Fruit fly (Drosophila melanogaster) whole organism: ENCODE data around the gene Dic1.

Experiments used
- CG8478 ChIP-seq: fragments of >200 bp; optimal IDR thresholded peaks from 2 replicates; lab custom pipeline; 2018; ENCODE audit warnings: inconsistent platforms
- Dll ChIP-seq: fragments of >200 bp; optimal IDR thresholded peaks from 2 replicates; lab custom pipeline; 2017
- EcR ChIP-seq, 2 experiments: fragments of >200 bp; optimal IDR thresholded peaks; 2 replicates each; lab custom pipeline; 2017; ENCODE audit warnings: missing biosample characterization in 2 of 2, missing genetic modification characterization in 2 of 2, missing genetic modification reagents in 2 of 2
- pan ChIP-seq: fragments of >200 bp; optimal IDR thresholded peaks from 2 replicates; lab custom pipeline; 2017
- psq ChIP-seq: fragments of >200 bp; optimal IDR thresholded peaks from 2 replicates; lab custom pipeline; 2017
- usp ChIP-seq: fragments of >200 bp; optimal IDR thresholded peaks from 2 replicates; lab custom pipeline; 2017; ENCODE audit warnings: missing biosample characterization, missing genetic modification characterization, mixed read lengths

Dic1 gene

DNA sequence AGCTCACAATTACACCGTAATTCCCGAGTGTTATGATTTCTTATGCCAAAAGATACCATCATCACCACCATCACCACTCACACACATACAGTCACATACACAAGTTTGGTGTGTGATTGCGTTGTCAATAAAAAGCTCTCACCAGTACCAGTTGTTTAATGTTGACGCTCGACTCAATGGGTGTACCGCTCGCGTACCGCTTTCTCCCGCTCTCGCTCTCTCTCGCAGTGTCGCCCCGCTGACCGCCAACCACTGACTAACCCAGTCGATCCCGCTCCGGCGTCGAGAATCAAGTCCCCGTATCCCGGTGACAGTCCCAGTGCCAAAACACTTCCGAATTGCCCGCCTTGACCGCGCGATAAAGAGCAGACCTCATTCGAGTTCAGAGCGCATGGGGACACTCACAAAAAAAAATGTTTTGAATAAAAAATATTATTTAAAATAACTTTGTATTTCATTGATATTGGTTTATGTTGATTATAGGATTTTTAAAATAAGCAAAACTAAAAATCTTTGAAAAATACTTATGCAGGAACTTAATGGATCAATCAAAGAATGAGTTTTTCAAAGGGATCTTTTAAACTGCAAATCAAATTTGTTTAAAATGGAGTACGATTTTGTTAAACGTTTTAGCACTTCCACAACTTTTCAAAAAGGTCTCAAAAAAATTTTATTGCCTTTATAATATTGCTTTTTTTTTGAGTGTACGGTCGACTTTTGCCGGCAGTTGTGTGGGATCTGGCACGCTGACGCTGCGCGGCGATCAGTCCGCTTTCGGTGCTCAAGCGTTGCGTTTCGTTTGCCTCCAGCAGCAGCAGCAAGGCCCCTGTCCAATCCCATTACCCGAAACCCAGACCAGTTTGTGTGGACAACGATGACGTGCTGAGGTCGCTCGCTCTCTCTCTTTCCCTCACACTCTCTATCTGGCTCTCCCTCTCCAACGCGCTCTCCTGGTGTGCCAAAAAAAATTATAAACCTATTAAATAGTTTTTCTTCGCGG lies at the start of gene Dic1:
Dic1 (plus strand) TSS at position 764 of the 1,000 bp plus-strand sequence.
- TF ChIP-seq EcR (GFP tag; optimal IDR thresholded peaks at IDR 0.05; lab: Kevin White, UChicago) (no peak), pan (lab: Kevin White, UChicago) (no peak), CG8478 (no peak), psq (lab: Kevin White, UChicago) (no peak), Dll (lab: Kevin White, UChicago) (peak; percentile 90), usp (GFP tag; lab: Kevin White, UChicago) (no peak)

DNA sequence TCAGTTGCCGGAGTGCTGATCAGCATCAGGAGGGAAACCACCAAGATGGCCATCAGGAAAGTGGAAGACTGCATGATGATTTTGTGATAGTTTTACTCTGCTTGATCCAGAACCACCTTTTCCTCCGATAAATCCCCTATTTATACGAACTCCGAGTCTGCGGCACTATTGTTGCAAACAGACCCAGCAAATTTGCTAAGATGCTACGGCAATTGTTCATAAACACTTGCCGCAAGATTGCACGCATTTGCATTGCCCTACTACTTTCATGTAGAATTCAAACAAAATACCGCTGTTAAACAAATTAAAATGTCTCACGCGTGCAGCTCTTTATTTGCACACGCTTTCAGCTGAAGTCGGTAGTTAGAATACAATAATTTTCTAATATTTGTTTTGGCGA lies 45.6 kb upstream of the Dic1 start, which contains the start of gene CG45080:
CG45080 (minus strand) TSS at position 101 of the 400 bp plus-strand sequence.
- no peak for TF ChIP-seq usp (GFP tag; lab: Kevin White, UChicago)
- TF ChIP-seq CG8478: no peak
- TF ChIP-seq EcR (GFP tag; optimal IDR thresholded peaks at IDR 0.05; lab: Kevin White, UChicago): no peak
- no peak for TF ChIP-seq psq (lab: Kevin White, UChicago)
- TF ChIP-seq pan (lab: Kevin White, UChicago): no peak
- no peak for TF ChIP-seq Dll (lab: Kevin White, UChicago)

dm6 chr3R:13319873-13320272 lies 44.9 kb upstream of the Dic1 start:
- TF ChIP-seq EcR (GFP tag; optimal IDR thresholded peaks at IDR 0.05; lab: Kevin White, UChicago) (no peak), Dll (lab: Kevin White, UChicago) (no peak), CG8478 (no peak), psq (lab: Kevin White, UChicago) (no peak), usp (GFP tag; lab: Kevin White, UChicago) (no peak), pan (lab: Kevin White, UChicago) (no peak)

dm6 chr3R:13333031-13333430 lies 31.7 kb upstream of the Dic1 start:
- no peak for TF ChIP-seq EcR (GFP tag; optimal IDR thresholded peaks at IDR 0.05; lab: Kevin White, UChicago)
- TF ChIP-seq psq (lab: Kevin White, UChicago): no peak
- no peak for TF ChIP-seq usp (GFP tag; lab: Kevin White, UChicago)
- no peak for TF ChIP-seq Dll (lab: Kevin White, UChicago)
- no peak for TF ChIP-seq pan (lab: Kevin White, UChicago)
- TF ChIP-seq CG8478: no peak

DNA sequence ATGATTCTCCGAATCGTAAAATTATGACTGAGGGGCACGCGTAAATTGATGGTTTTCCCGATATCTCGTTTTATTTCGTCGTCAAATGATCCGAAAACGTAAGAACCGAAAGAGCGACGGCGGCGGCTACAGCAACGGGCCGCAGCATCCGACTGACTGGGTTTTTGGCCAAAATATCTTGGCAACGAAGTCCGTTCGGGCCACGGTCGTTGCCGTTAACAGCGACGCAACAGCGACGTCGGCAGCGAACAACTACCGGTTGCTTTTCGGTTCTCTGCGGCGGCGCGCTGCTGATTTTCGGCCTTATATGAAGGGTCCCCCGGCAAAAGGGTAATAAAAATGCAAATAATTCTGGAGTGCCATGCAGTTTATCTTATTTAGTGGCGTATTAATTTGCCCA lies 30.7 kb upstream of the Dic1 start, which contains the start of gene PK2-R2:
PK2-R2 (minus strand) TSS at position 160 of the 400 bp plus-strand sequence.
- no peak for TF ChIP-seq psq (lab: Kevin White, UChicago)
- TF ChIP-seq CG8478: no peak
- no peak for TF ChIP-seq pan (lab: Kevin White, UChicago)
- TF ChIP-seq Dll (lab: Kevin White, UChicago): no peak
- no peak for TF ChIP-seq usp (GFP tag; lab: Kevin White, UChicago)
- no peak for TF ChIP-seq EcR (GFP tag; optimal IDR thresholded peaks at IDR 0.05; lab: Kevin White, UChicago)

- TF ChIP-seq Dll (lab: Kevin White, UChicago) (no peak), pan (lab: Kevin White, UChicago) (no peak), EcR (GFP tag; optimal IDR thresholded peaks at IDR 0.05; lab: Kevin White, UChicago) (no peak), psq (lab: Kevin White, UChicago) (no peak), usp (GFP tag; lab: Kevin White, UChicago) (no peak), CG8478 (no peak)
Observed at dm6 chr3R:13338030-13338429, 26.7 kb upstream of the Dic1 start, which contains the start of gene PK2-R1. TSS of gene PK2-R1 (plus strand) at chr3R:13338330.

DNA sequence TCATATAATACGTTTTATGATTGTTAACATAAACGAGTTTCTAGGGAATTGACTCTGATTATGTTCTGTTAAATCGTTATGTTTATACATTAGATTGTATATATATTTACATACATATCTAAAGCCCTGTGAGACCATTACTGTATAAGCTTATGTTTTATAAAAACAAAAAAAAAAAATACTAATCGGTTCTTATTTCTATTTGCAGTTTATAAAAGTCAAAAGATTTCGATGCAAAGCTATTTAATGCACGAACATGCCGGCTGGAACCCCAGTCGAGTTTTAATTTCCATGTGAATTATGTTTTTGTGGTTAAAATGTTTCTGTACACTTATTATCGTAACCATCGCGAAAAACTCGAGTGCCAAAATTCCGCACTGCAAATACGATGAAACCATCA lies 11.4 kb upstream of the Dic1 start, which contains the start of gene mthl12:
mthl12 (plus strand) TSS at position 301 of the 400 bp plus-strand sequence.
- TF ChIP-seq psq (lab: Kevin White, UChicago) (no peak), pan (lab: Kevin White, UChicago) (no peak), Dll (lab: Kevin White, UChicago) (no peak), usp (GFP tag; lab: Kevin White, UChicago) (no peak), EcR (GFP tag; optimal IDR thresholded peaks at IDR 0.05; lab: Kevin White, UChicago) (no peak), CG8478 (no peak)

- no peak for TF ChIP-seq EcR (GFP tag; optimal IDR thresholded peaks at IDR 0.05; lab: Kevin White, UChicago)
- TF ChIP-seq Dll (lab: Kevin White, UChicago): no peak
- no peak for TF ChIP-seq usp (GFP tag; lab: Kevin White, UChicago)
- TF ChIP-seq pan (lab: Kevin White, UChicago): no peak
- TF ChIP-seq CG8478: no peak
- TF ChIP-seq psq (lab: Kevin White, UChicago): no peak
Observed at dm6 chr3R:13356960-13357359, 7.8 kb upstream of the Dic1 start.

dm6 chr3R:13360108-13360507 lies 4.6 kb upstream of the Dic1 start:
- TF ChIP-seq EcR (GFP tag; optimal IDR thresholded peaks at IDR 0.05; lab: Kevin White, UChicago): no peak
- no peak for TF ChIP-seq Dll (lab: Kevin White, UChicago)
- no peak for TF ChIP-seq pan (lab: Kevin White, UChicago)
- TF ChIP-seq psq (lab: Kevin White, UChicago): no peak
- no peak for TF ChIP-seq usp (GFP tag; lab: Kevin White, UChicago)
- TF ChIP-seq CG8478: no peak

DNA sequence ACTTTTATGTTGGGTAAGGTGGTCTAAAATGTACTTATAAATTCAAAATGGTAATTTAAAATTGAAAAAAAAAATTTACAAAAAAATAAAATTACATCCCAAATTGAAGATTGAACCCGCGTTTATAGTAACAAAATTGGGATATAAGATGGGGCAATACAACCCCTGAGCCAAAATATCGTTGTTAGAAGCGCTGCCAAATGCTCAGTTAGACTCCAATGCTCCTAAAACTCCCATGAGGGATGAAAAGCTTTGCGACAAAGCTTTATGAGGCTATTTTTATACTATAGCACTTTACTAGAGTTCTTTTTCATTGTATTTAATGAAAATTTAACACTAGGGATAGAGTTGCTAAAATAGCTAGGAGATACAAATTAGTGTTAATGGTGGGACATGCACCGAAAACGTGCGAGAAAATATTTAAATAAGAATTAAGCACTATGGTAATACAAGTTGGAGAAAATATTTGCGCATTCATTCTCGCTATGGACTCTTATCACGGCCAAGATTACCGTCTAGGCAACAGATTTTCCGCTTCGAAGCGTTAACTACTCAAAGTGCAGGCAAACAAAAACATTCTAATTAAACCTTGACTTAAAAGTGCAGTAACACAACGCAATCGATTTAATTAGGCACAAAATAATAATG lies 1.3 kb upstream of the Dic1 start:
- no peak for TF ChIP-seq usp (GFP tag; lab: Kevin White, UChicago)
